Worm (Caenorhabditis elegans) whole organism, mixed stage, embryonic: ENCODE results near the gene clec-22.

ENCODE experiments used
- blmp-1 ChIP-seq: fragments of 150-350 bp; optimal IDR thresholded peaks from 2 replicates; lab custom pipeline; 2014; ENCODE audit warnings: missing biosample characterization, missing genetic modification characterization
- ces-1 ChIP-seq: fragments of 150-350 bp; optimal IDR thresholded peaks from 2 replicates; lab custom pipeline; 2014; ENCODE audit warnings: missing biosample characterization, missing genetic modification reagents, missing genetic modification characterization
- cnd-1 ChIP-seq: fragments of 200-800 bp; sonication (Bioruptor generic); optimal IDR thresholded peaks from 2 replicates; lab custom pipeline; 2018; ENCODE audit warnings: mild to moderate bottlenecking, missing genetic modification characterization, missing compliant biosample characterization
- hlh-1 ChIP-seq: fragments of 150-350 bp; optimal IDR thresholded peaks from 2 replicates; lab custom pipeline; 2014; ENCODE audit warnings: missing biosample characterization, missing genetic modification reagents, missing genetic modification characterization
- mep-1 ChIP-seq: fragments of 150-350 bp; optimal IDR thresholded peaks from 2 replicates; lab custom pipeline; 2017; ENCODE audit warnings: missing biosample characterization, missing genetic modification reagents, missing genetic modification characterization, inconsistent platforms
- nhr-12 ChIP-seq: fragments of 150-350 bp; optimal IDR thresholded peaks from 2 replicates; lab custom pipeline; 2014; ENCODE audit warnings: missing biosample characterization, missing genetic modification characterization
- nhr-237 ChIP-seq: fragments of 150-350 bp; optimal IDR thresholded peaks from 2 replicates; lab custom pipeline; 2014; ENCODE audit warnings: missing biosample characterization, missing genetic modification characterization

- TF ChIP-seq blmp-1 (tag; lab: Kevin White, UChicago) = no peak
- no peak for TF ChIP-seq ces-1
- no peak for TF ChIP-seq mep-1 (tag; lab: Kevin White, UChicago)
- TF ChIP-seq hlh-1 (tag; lab: Kevin White, UChicago) = no peak
- no peak for TF ChIP-seq cnd-1 (tag; lab: Kevin White, UChicago)
- no peak for TF ChIP-seq nhr-237 (tag; lab: Kevin White, UChicago)
- TF ChIP-seq nhr-12 (tag; lab: Kevin White, UChicago) = no peak
Observed at ce11 chrV:16857977-16858479, at the start of gene clec-22, which contains the start of gene clec-31.
